Worm (Caenorhabditis elegans) whole organism, young adult: ENCODE results near the gene parn-2.

ENCODE experiments used
- F52B5.7 ChIP-seq: sonication (generic microtip); optimal IDR thresholded peaks from 2 replicates; lab custom pipeline; 2016; ENCODE audit warnings: mild to moderate bottlenecking, missing genetic modification characterization, missing compliant biosample characterization
- F55B11.4 ChIP-seq: sonication (generic microtip); optimal IDR thresholded peaks from 2 replicates; lab custom pipeline; 2016; ENCODE audit warnings: missing compliant biosample characterization, missing genetic modification characterization, borderline replicate concordance; ENCODE audit not compliant: insufficient read depth
- Y56A3A.18 ChIP-seq: fragments of 200-800 bp; sonication (Bioruptor generic); IDR thresholded peaks from 2 replicates; pipeline ENCODE4 v1.3.6; 2022; ENCODE audit warnings: missing genetic modification reagents, missing genetic modification characterization, missing compliant biosample characterization
- him-1 ChIP-seq: sonication (generic microtip); optimal IDR thresholded peaks from 2 replicates; lab custom pipeline; 2016; ENCODE audit warnings: missing genotype, missing genetic modification reagents, missing genetic modification characterization, missing compliant biosample characterization
- lin-40 ChIP-seq: sonication (generic microtip); optimal IDR thresholded peaks from 2 replicates; lab custom pipeline; 2016; ENCODE audit warnings: missing genetic modification characterization, mild to moderate bottlenecking, missing compliant biosample characterization, missing genotype, missing genetic modification reagents
- lsl-1 ChIP-seq: fragments of 200-800 bp; sonication (Bioruptor generic); optimal IDR thresholded peaks from 2 replicates; lab custom pipeline; 2018; ENCODE audit warnings: mild to moderate bottlenecking, missing genetic modification characterization, moderate library complexity, missing compliant biosample characterization
- mcd-1 ChIP-seq: fragments of 200-800 bp; sonication (Bioruptor generic); IDR thresholded peaks from 2 replicates; pipeline ENCODE4 v1.3.6; 2022; ENCODE audit warnings: missing genetic modification reagents, missing genetic modification characterization, missing compliant biosample characterization
- nhr-90 ChIP-seq: sonication (generic microtip); optimal IDR thresholded peaks from 2 replicates; lab custom pipeline; 2016; ENCODE audit warnings: missing genotype, mild to moderate bottlenecking, missing genetic modification characterization, missing compliant biosample characterization
- rcor-1 ChIP-seq: fragments of 200-800 bp; sonication (Bioruptor generic); IDR thresholded peaks from 2 replicates; pipeline ENCODE4 v1.3.6; 2022; ENCODE audit warnings: missing genetic modification reagents, missing genetic modification characterization, missing compliant biosample characterization
- snpc-3.4 ChIP-seq: sonication (generic microtip); optimal IDR thresholded peaks from 2 replicates; lab custom pipeline; 2017; ENCODE audit warnings: missing genetic modification characterization, mild to moderate bottlenecking, missing compliant biosample characterization, antibody characterized with exemption, moderate library complexity, missing genotype, missing genetic modification reagents
- unc-62 ChIP-seq: fragments of 150-350 bp; optimal IDR thresholded peaks from 2 replicates; lab custom pipeline; 2014; ENCODE audit warnings: missing biosample characterization, missing genetic modification reagents, missing genetic modification characterization
- xnd-1 ChIP-seq: sonication (generic microtip); optimal IDR thresholded peaks from 2 replicates; lab custom pipeline; 2016; ENCODE audit warnings: missing genotype, missing genetic modification reagents, missing genetic modification characterization, missing compliant biosample characterization
- ztf-26 ChIP-seq: sonication (generic microtip); optimal IDR thresholded peaks from 2 replicates; lab custom pipeline; 2017; ENCODE audit warnings: missing genetic modification characterization, missing compliant biosample characterization

DNA sequence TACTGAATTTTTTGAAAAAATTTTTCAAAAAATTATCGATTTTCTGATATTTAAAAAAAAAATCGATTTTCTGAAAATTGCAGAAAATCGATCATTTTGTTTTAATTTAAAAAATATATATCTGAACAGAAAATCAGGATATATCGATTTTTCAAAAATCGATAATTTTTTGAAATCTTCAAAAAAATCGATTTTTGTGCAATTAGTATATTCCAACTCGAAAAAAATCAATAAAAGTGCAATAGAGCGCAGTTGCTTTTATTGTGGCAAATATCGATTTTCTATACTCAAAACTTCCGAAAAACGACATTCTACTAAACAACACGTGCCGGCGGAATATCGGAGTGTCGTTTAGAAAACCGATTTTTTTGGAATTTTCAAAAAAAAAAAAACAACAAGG lies 44.3 kb upstream of the parn-2 start:
- TF ChIP-seq Y56A3A.18 (GFP tag; lab: Robert Waterston, UW) (no peak), lin-40 (no peak), lsl-1 (GFP tag; lab: Kevin White, UChicago) (no peak), F52B5.7 (tag; lab: Kevin White, UChicago) (no peak), xnd-1 (tag; lab: Kevin White, UChicago) (no peak), rcor-1 (no peak), nhr-90 (tag; lab: Kevin White, UChicago) (no peak), F55B11.4 (no peak), mcd-1 (GFP tag; lab: Robert Waterston, UW) (no peak), snpc-3.4 (no peak), ztf-26 (tag; lab: Kevin White, UChicago) (no peak), him-1 (no peak), unc-62 (no peak)
